Worm (Caenorhabditis elegans): ENCODE results near the gene ttr-16.

DNA sequence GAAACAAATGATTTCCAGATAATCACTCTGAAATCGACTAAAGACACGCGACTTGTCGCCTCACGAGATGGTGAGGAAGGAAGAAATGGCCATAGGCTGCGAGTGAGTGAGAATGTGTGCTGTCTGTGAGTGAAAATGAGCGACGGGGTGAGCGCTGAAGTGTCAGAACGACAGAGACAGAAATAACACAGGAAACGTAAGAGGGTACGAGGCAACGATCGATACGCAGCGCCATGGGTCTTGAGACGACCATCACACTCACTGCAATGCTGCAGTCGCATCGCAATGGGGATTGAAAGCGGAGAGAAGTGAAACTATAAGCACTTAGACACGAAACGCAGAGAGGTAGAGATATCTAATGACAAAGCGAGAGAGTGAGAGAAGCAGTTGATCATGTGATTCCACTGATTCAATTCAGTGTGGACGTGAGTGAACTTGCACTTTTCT is 18.9 kb upstream of the ttr-16 start:
- TF ChIP-seq tbx-11 (GFP tag; IDR thresholded peaks at IDR 0.05) (no peak), hnd-1 (tag; optimal IDR thresholded peaks at IDR 0.05) (no peak)
